Fruit fly (Drosophila melanogaster): Measurements from ENCODE around the gene Taf6.

Gene Taf6

dm6 chr3L:19564905-19565700, 33.8 kb upstream of the Taf6 start:
- no peak for TF ChIP-seq net (GFP tag; optimal IDR thresholded peaks at IDR 0.05)
- no peak for TF ChIP-seq achi (GFP tag; optimal IDR thresholded peaks at IDR 0.05)
- no peak for TF ChIP-seq fd59A (GFP tag; optimal IDR thresholded peaks at IDR 0.05)
- no peak for TF ChIP-seq Sox102F (GFP tag; optimal IDR thresholded peaks at IDR 0.05)
- no peak for TF ChIP-seq Ets96B (tag; optimal IDR thresholded peaks at IDR 0.05)
- TF ChIP-seq CG8632 (GFP tag; optimal IDR thresholded peaks at IDR 0.05), result no peak
- no peak for TF ChIP-seq CG3032 (tag; optimal IDR thresholded peaks at IDR 0.05)
- TF ChIP-seq CG6854 (GFP tag; optimal IDR thresholded peaks at IDR 0.05), result no peak

- TF ChIP-seq CG11902 (GFP tag; optimal IDR thresholded peaks at IDR 0.05), result no peak
- no peak for TF ChIP-seq Eip93F (GFP tag; optimal IDR thresholded peaks at IDR 0.05)
- no peak for TF ChIP-seq esn (GFP tag; optimal IDR thresholded peaks at IDR 0.05)
- no peak for TF ChIP-seq Ets21C (GFP tag; optimal IDR thresholded peaks at IDR 0.05)
- TF ChIP-seq Sox15 (GFP tag; optimal IDR thresholded peaks at IDR 0.05), result no peak
- no peak for TF ChIP-seq CG31627 (GFP tag; optimal IDR thresholded peaks at IDR 0.05)
- no peak for TF ChIP-seq Gug (GFP tag; IDR thresholded peaks at IDR 0.05)
- no peak for TF ChIP-seq dac (GFP tag; optimal IDR thresholded peaks at IDR 0.05)
- TF ChIP-seq CG6854 (GFP tag; optimal IDR thresholded peaks at IDR 0.05), result no peak
- TF ChIP-seq CG10631 (GFP tag; optimal IDR thresholded peaks at IDR 0.05), result no peak
- TF ChIP-seq CG6792 (GFP tag; optimal IDR thresholded peaks at IDR 0.05), result no peak
- no peak for TF ChIP-seq CG1621 (tag; optimal IDR thresholded peaks at IDR 0.05)
- TF ChIP-seq Ets96B (tag; optimal IDR thresholded peaks at IDR 0.05), result no peak
- no peak for TF ChIP-seq CG32006 (GFP tag; optimal IDR thresholded peaks at IDR 0.05)
These were observed 32.8 kb upstream of the Taf6 start for dm6 chr3L:19566127-19566526.

DNA sequence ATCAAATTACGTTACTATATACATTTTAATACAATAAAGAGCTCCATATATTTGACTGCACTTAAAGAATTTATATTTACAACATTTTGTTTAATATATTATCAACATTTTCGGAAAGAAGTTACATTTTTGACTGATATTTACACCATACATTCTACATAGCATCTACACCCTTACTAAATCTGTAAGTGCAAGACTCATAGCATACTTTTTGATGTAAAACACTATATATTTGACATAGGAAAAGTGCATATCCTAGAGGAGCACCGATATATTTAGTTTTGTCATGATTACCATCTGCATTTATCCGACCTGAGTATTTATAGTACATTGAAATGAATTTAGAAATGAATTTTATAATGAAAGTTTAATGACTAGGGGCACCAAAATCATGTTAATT, 29.9 kb upstream of the Taf6 start:
- TF ChIP-seq OdsH (GFP tag; optimal IDR thresholded peaks at IDR 0.05) (no peak), esn (GFP tag; optimal IDR thresholded peaks at IDR 0.05) (no peak), vri (GFP tag; optimal IDR thresholded peaks at IDR 0.05) (no peak), CG1621 (tag; optimal IDR thresholded peaks at IDR 0.05) (no peak), CG31627 (GFP tag; optimal IDR thresholded peaks at IDR 0.05) (no peak), CG6792 (GFP tag; optimal IDR thresholded peaks at IDR 0.05) (no peak), Smox (GFP tag; optimal IDR thresholded peaks at IDR 0.05) (no peak), CG6854 (GFP tag; optimal IDR thresholded peaks at IDR 0.05) (no peak), CG7368 (GFP tag; optimal IDR thresholded peaks at IDR 0.05) (no peak), Hr4 (GFP tag; optimal IDR thresholded peaks at IDR 0.05) (no peak), Met (GFP tag; optimal IDR thresholded peaks at IDR 0.05) (no peak), Sox15 (GFP tag; optimal IDR thresholded peaks at IDR 0.05) (no peak), CG11762 (GFP tag; optimal IDR thresholded peaks at IDR 0.05; ENCODE audit: insufficient read depth) (no peak), cyc (GFP tag; optimal IDR thresholded peaks at IDR 0.05) (no peak), CG6163 (GFP tag; IDR thresholded peaks at IDR 0.05) (no peak), Hr39 (GFP tag; optimal IDR thresholded peaks at IDR 0.05) (no peak)

DNA sequence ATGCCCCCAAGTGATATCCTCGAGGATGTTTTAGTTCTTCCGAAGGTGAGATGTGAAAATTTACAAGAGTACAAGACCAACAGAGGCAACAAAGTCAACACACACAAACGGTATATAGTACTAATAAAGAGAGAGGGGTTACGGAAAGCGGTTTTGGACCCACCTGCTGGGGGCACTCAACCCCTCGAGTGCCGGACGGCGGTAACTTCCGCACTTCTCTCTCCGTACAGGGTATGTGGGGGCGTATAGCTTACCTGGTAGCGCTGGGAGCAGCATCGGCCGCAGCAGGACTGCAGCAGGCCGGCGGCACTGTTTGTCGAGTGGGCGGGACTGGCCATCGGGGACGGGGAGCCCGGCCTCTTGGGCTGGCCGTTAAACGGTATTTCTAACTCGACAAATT, 29.5 kb upstream of the Taf6 start:
- no peak for TF ChIP-seq CG9139 (GFP tag; optimal IDR thresholded peaks at IDR 0.05)
- no peak for TF ChIP-seq fd59A (GFP tag; optimal IDR thresholded peaks at IDR 0.05)
- TF ChIP-seq spab (GFP tag; optimal IDR thresholded peaks at IDR 0.05), result no peak
- no peak for TF ChIP-seq CG11294 (GFP tag; IDR thresholded peaks at IDR 0.05)
- TF ChIP-seq esn (GFP tag; optimal IDR thresholded peaks at IDR 0.05), result no peak
- TF ChIP-seq CG8319 (GFP tag; optimal IDR thresholded peaks at IDR 0.05), result no peak
- TF ChIP-seq CG11762 (GFP tag; optimal IDR thresholded peaks at IDR 0.05; ENCODE audit: insufficient read depth), result no peak
- TF ChIP-seq Sox102F (GFP tag; optimal IDR thresholded peaks at IDR 0.05), result no peak
- TF ChIP-seq ss (GFP tag; optimal IDR thresholded peaks at IDR 0.05), result no peak
- TF ChIP-seq CG1621 (tag; optimal IDR thresholded peaks at IDR 0.05), result no peak
- no peak for TF ChIP-seq CG4318 (GFP tag; optimal IDR thresholded peaks at IDR 0.05)
- TF ChIP-seq CG3919 (GFP tag; optimal IDR thresholded peaks at IDR 0.05), result no peak
- TF ChIP-seq CG6808 (GFP tag; optimal IDR thresholded peaks at IDR 0.05), result no peak
- no peak for TF ChIP-seq CG10669 (GFP tag; optimal IDR thresholded peaks at IDR 0.05)
- TF ChIP-seq net (GFP tag; optimal IDR thresholded peaks at IDR 0.05), result no peak
- no peak for TF ChIP-seq CG31627 (GFP tag; optimal IDR thresholded peaks at IDR 0.05)
- no peak for TF ChIP-seq achi (GFP tag; optimal IDR thresholded peaks at IDR 0.05)
- no peak for TF ChIP-seq Sox14 (GFP tag; optimal IDR thresholded peaks at IDR 0.05)
